Fruit fly (Drosophila melanogaster) S2 (cell line): ENCODE results near the gene Ythdc1.

Source experiments
- CG8478 ChIP-seq: fragments of >200 bp; optimal IDR thresholded peaks from 2 replicates; lab custom pipeline; 2018
- CTCF ChIP-seq, 2 experiments: fragments of >200 bp; optimal IDR thresholded peaks; 2 replicates each; lab custom pipeline; 2018

Ythdc1 gene

DNA sequence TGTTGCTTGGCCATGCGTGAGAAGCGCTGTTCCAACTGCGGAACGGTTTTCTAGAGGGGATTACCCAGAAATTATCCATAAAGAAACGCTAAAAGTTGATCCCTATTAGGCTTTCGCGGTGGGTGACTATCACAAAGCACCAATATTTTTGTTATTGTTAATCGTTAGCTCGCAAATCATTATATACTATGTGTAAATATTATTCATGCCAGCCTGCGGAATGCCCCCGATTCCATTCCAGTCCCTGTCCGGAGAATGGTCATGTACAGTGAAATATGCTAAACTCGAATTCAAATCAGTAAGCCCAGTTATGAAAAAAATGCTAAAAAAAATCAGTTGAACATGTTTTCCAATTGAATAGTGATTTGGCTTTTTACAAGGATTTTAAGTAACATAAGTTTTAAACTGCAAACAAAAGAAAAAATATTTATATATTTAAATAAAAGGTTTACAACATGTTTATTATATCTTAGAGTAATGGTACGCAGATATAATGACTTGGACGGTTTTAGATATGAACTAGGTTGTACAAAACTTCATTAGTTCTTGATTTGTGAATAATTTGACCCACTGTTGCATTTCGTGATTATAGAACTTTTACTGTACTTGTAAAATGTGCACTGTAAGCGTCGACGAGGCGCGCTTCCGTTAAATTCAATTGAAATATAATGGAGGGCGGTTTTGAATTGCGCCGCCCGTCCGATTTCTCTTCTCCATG is 3.4 kb upstream of the Ythdc1 start:
- TF ChIP-seq CTCF (optimal IDR thresholded peaks at IDR 0.05; lab: Kevin White, UChicago): no peak
- no peak for TF ChIP-seq CG8478 (lab: Kevin White, UChicago)

DNA sequence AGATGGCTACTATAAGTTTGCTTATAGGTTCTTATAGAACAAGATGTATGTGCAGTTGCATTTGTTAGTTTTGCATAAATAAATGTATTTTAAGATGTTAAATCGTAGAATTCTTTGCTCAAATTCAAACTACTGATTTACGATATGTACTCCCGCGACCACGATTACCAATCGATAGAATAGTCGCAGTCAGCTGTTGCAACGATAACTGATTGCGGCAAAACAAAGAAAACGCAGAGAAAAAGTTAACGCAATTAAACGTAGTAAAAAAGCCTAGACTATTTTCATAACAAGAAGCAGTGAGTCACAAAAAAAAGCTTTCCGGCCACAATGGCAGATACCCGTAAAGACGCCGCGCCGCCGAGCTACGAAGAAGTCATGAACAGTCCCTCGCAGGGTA is 2.6 kb upstream of the Ythdc1 start, which contains the start of gene CG12012:
CG12012 (plus strand) TSS at position 207 of the 400 bp plus-strand sequence.
- TF ChIP-seq CG8478 (lab: Kevin White, UChicago) (no peak), CTCF (optimal IDR thresholded peaks at IDR 0.05; lab: Kevin White, UChicago) (no peak)

DNA sequence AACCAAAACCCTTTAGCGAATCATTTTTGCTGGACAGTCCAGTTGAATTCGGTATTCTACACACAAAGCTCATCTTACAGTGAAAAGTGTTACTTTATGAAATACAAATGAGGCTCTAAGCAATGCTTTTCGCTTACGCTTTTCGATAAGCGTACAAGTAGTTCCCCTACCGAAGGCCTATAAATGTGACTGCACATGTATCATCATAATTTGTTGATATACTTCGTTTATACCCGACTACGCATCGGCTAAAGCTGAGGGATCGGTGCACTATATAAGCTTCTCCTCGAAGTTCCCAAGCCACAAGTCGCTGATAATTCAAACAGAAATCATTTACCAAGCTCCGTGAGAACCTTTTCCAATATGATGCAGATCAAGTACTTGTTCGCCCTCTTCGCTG is 4.7 kb downstream of the Ythdc1 start, which contains the start of gene Drs:
Drs (plus strand) TSS at position 301 of the 400 bp plus-strand sequence.
- TF ChIP-seq CTCF (optimal IDR thresholded peaks at IDR 0.05; lab: Kevin White, UChicago): no peak
- TF ChIP-seq CG8478 (lab: Kevin White, UChicago): no peak

DNA sequence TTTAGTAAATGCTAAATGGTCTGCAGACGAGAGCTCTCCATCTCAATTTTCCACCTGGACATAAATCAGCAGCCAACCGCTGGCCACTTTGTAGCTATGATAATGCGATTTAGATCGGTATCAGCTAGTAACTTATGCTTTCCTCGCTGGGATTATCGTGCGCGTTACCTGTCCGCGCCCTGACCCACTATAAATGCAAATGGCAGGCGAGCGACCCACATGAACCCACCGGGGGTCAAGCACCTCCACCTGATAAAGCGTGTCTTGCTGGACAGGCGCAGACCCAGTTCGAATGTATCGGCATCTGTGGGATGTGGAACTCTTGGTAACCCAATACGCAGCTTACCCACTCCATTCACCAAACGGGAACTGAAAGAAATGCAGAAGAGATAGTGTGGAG is 20.7 kb downstream of the Ythdc1 start:
- TF ChIP-seq CG8478 (lab: Kevin White, UChicago): no peak
- TF ChIP-seq CTCF (optimal IDR thresholded peaks at IDR 0.05; lab: Kevin White, UChicago): no peak

DNA sequence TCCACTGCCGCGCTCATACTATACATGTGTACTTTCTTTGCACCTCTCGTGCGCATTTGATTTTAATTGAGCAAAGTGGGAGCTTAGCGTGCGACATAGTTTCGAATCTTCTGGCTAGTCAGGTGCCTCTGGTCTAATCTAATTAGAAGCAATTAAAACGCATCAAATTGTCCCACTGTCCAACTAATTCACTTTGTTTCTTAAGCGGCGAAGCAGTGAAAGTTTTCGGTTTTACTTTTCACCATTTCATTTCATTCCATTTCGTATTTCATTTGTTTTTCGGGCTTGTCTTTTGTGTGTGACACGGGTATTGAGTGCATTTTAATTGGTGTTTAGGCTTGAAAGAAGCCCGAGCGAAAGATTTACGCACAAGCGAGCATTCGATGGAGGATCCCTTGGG is 21.5 kb downstream of the Ythdc1 start:
- no peak for TF ChIP-seq CTCF (optimal IDR thresholded peaks at IDR 0.05; lab: Kevin White, UChicago)
- TF ChIP-seq CG8478 (lab: Kevin White, UChicago): no peak

DNA sequence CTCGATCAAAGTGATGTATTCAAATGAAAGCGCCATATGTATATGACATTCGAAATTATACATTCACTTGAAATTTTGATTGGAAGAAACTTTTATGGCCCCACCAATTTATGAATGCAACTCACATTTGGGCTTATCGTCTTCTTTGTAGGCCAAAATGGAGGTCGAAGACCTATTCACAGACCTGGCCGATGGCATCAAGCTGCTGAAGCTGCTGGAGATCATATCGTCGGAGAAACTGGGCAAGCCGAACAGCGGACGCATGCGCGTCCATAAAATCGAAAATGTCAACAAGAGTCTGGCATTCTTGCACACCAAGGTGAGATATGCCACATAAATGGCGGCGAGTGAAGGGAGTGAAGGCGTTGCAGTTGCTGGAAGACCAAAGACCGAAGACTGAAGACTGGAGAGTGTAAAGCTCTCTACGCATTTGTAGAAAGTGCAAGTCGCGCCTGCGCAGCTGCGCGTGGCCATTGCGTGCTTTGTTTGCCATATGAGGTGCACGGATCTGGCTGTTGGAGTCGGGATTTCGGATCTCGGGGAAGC is 22.1 kb downstream of the Ythdc1 start:
- TF ChIP-seq CTCF (optimal IDR thresholded peaks at IDR 0.05; lab: Kevin White, UChicago) (no peak), CG8478 (lab: Kevin White, UChicago) (no peak)

DNA sequence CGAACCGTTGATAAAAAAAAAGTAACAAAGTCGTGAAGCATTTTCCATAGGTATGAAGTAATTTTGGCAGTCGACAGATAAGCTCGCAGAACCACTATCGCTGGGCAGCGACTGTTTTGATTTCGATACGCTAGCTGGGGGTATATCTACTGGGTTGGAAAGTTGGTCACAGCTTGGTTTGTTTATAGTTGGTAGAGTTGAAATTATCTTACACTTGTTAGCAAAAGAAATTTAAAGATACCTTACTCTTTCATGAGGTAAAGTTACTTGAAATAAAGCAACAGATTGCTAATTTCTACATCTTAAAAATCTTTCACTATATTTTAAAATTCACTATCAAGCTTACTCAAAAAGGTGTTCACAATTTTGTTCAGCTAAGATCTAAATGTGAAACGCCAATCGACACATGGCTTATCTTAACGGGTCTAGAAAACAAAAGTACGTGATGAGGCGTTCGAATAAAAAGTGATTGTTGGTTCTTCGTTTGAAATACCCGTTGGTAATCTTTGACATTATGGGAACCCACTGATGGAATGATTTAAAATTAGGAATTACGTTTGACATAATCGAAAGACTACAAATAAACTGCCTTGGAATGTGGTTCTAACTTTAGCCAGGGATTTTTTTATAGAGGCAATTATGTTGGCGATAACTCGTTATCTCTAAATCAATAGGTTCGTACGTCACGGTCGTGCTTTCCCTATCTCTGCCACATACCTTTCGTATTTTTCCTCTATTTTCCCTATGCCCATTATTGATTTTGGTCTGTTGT is 23.2 kb downstream of the Ythdc1 start:
- TF ChIP-seq CTCF (optimal IDR thresholded peaks at IDR 0.05; lab: Kevin White, UChicago) (no peak), CG8478 (lab: Kevin White, UChicago) (no peak)

DNA sequence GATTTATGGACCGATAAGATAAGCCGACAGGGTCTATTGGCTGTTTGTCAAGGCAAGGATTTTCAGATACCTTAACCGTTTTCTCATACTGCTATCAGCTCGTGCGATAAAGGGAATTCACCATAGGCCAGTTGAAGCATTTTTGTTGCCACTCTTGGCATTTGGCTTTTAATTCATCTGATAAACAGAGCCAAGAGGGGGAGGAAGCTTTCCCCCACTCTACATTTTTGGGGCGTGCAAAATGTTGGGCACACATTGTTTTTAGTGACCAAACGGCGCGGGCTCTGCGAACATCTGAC is 24.2 kb downstream of the Ythdc1 start:
- TF ChIP-seq CTCF (optimal IDR thresholded peaks at IDR 0.05; lab: Kevin White, UChicago): no peak
- TF ChIP-seq CG8478 (lab: Kevin White, UChicago): no peak

DNA sequence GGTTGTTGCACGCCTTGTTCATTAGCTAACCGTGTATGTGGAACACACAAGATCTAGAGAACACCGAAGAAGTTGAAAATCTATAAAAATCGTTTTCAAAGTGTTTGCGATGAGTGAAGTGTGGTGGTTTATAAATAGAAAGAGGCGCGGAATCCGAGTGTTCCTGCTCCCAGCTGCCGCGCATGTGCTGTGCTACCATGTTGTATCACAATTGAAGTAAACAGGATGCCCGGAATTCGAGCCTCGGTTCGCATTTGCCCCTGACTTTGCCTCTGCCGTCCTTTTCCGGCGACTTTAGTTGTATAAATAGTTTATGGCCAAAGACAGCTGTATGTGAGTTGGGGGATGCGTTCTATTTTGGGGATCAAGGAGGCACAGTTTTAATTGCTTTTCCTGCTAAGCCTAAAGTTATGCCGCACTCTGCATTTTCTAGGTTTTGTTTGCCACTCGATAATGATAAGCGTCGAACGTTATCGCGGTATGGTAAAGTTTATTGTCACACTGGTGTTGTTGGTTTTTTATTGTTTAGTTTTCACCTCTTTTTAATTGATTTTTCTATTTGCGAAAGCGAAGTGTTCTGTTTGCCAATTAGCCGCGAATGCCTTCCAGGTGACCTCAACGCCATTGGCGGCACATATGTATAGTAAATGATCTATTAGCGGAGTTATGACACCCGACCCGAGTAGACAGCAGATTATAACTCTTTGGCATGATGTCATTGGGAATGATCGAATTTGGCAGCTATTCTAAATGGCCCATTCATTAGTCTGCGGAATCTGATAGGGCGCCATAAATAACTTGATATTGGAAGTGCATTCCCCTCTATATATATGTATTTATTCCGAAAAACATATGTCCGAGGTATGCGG is 24.8 kb downstream of the Ythdc1 start:
- TF ChIP-seq CG8478 (lab: Kevin White, UChicago) (no peak), CTCF (optimal IDR thresholded peaks at IDR 0.05; lab: Kevin White, UChicago) (no peak)

DNA sequence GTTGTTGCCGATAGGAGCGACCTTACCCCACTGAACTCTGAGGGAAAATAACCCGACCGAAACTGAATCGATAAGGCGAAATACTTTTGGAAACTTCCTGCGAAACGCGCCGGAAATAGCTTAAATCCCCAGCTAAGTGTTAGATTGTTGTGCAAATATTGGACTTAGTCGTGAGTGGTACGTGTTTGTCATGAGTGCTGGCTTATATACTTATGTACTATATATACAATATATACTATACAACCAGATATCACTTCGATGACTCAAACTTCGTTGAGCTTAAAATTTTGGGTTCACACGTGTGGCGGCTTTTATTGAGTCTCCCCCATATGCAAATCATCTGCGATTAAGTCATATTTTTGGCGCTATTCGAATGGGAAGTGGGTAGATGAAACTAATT is 27.7 kb downstream of the Ythdc1 start:
- TF ChIP-seq CG8478 (lab: Kevin White, UChicago): no peak
- TF ChIP-seq CTCF (optimal IDR thresholded peaks at IDR 0.05; lab: Kevin White, UChicago): no peak

DNA sequence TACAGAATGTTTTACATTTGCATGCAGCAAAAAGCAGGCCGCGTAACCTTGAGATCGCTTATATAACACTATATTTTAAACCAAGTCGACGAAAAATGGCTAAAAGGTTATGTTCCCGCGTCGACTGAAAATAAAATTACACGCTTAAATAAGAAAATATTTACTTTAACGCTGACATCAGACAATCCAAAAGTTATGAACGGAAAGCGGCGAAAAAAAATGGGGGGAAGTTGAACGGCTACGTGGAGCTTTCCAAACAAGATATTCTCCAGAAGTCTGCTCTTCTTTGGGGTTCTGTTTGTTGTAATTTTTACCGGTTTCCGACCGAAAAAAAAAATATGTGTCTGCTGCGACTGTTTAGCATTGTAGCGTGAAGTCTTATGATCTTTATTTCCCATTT is 29.4 kb downstream of the Ythdc1 start:
- TF ChIP-seq CTCF (optimal IDR thresholded peaks at IDR 0.05; lab: Kevin White, UChicago) (no peak), CG8478 (lab: Kevin White, UChicago) (no peak)

DNA sequence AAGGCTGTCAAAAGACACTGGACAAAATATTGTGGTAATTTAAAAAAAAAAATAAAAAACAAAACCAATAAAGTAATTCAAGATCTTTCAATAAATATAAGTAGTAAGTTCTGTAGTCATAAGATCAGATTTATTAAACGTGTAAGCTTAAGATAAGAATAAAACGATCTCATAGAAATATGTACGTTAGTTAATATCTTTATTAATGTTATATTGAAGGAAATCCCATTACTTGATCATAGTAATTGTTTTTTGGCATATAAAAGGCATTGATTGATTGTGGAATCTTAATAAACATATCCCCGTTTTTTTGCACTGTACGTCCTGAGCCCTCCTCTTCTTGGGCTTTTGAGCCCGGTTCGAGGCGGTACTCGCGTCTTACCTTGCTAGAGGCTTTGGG is 30.7 kb downstream of the Ythdc1 start:
- TF ChIP-seq CTCF (optimal IDR thresholded peaks at IDR 0.05; lab: Kevin White, UChicago): no peak
- no peak for TF ChIP-seq CG8478 (lab: Kevin White, UChicago)

DNA sequence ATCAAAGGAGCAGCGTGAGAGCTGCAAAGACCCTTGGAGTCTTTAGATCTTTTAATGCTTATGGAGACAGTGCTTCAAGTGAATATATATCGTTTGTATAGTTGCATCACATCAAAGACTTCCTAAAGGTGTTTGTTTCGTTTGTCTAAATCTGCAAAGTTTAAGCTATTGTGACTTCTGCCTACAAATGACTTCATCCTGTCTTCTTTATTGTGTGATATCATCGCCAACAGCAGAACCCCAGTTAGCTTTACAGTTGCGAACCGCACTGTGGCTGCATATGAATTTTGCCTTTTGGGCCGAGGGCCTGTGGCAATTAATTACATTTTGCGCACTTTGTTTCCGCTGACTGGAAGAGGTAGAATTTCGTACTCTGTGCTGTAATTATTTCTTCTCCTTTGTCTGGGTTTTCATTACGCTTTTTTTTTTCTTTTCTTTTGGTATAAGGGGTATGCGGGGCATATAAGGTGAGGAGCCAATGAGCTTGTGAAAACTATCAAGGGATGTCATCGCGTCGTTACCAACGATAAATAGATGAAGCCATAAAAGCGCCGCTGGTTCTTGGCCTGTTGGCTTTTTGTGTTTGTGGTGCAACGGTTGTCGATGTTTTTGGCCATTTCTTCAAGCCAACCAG is 31.5 kb downstream of the Ythdc1 start:
- TF ChIP-seq CG8478 (lab: Kevin White, UChicago) (no peak), CTCF (optimal IDR thresholded peaks at IDR 0.05; lab: Kevin White, UChicago) (no peak)

DNA sequence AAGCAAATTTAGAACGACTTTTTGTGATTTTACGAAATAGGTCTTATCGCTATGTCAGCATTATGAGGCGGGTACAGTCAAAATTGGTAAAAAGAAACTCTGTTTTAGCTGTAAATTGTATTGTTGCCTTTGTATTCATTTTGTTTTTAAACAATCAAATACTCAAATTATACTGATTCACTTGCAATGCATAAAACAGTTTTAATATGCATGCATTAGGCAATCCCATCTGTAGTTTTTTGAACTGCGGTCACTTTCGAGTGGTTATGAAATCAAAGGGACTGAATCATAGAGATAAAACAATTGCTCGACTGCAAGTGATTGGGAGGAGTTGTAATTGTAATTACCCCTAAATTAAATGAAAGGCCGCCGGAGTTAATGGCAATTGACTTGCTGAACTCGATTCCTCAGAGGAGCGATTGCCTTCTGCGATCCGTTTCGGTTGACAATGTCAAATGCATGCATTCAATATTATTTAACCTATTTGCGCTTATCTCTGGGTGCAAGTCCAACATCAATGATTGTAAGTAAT is 34.2 kb downstream of the Ythdc1 start:
- TF ChIP-seq CG8478 (lab: Kevin White, UChicago): no peak
- no peak for TF ChIP-seq CTCF (optimal IDR thresholded peaks at IDR 0.05; lab: Kevin White, UChicago)
